Fruit fly (Drosophila melanogaster): ENCODE results near the gene CG15021.

- TF ChIP-seq GATAd (GFP tag; optimal IDR thresholded peaks at IDR 0.05) = no peak
- no peak for TF ChIP-seq CG32264 (GFP tag; optimal IDR thresholded peaks at IDR 0.05)
- no peak for TF ChIP-seq Dfd (GFP tag; optimal IDR thresholded peaks at IDR 0.05)
- TF ChIP-seq usp (GFP tag; optimal IDR thresholded peaks at IDR 0.05) = no peak
- TF ChIP-seq OdsH (GFP tag; optimal IDR thresholded peaks at IDR 0.05) = no peak
- TF ChIP-seq tai (GFP tag; optimal IDR thresholded peaks at IDR 0.05) = no peak
- no peak for TF ChIP-seq sage (GFP tag; optimal IDR thresholded peaks at IDR 0.05)
- no peak for TF ChIP-seq Sp1 (GFP tag; optimal IDR thresholded peaks at IDR 0.05)
- TF ChIP-seq ey (GFP tag; optimal IDR thresholded peaks at IDR 0.05) = no peak
These were observed 20.9 kb upstream of the CG15021 start for dm6 chr3L:4415326-4416274.

Measured in whole organism, wandering third instar larva.